Fruit fly (Drosophila melanogaster) whole organism: ENCODE measurements around the gene dnc.

Experiments
- CG8478 ChIP-seq: fragments of >200 bp; optimal IDR thresholded peaks from 2 replicates; lab custom pipeline; 2018; ENCODE audit warnings: inconsistent platforms
- Dll ChIP-seq: fragments of >200 bp; optimal IDR thresholded peaks from 2 replicates; lab custom pipeline; 2017
- EcR ChIP-seq, 2 experiments: fragments of >200 bp; optimal IDR thresholded peaks; 2 replicates each; lab custom pipeline; 2017; ENCODE audit warnings: missing biosample characterization in 2 of 2, missing genetic modification characterization in 2 of 2, missing genetic modification reagents in 2 of 2
- pan ChIP-seq: fragments of >200 bp; optimal IDR thresholded peaks from 2 replicates; lab custom pipeline; 2017
- psq ChIP-seq: fragments of >200 bp; optimal IDR thresholded peaks from 2 replicates; lab custom pipeline; 2017
- usp ChIP-seq: fragments of >200 bp; optimal IDR thresholded peaks from 2 replicates; lab custom pipeline; 2017; ENCODE audit warnings: missing biosample characterization, missing genetic modification characterization, mixed read lengths

dm6 chrX:3158620-3159019 is 17.6 kb upstream of the dnc start:
- no peak for TF ChIP-seq CG8478
- TF ChIP-seq psq (lab: Kevin White, UChicago): no peak
- no peak for TF ChIP-seq EcR (GFP tag; optimal IDR thresholded peaks at IDR 0.05; lab: Kevin White, UChicago)
- TF ChIP-seq Dll (lab: Kevin White, UChicago): no peak
- TF ChIP-seq pan: no peak
- TF ChIP-seq usp (GFP tag; lab: Kevin White, UChicago): no peak
